Fruit fly (Drosophila melanogaster): ENCODE measurements around the gene CG32579.
A peak's percentile ranks its signal among the peaks of the same experiment; 100 is the strongest.

The CG32579 gene

dm6 chrX:16278783-16279182, 44.3 kb upstream of the CG32579 start (continued):
- TF ChIP-seq CG11247 (GFP tag; IDR thresholded peaks at IDR 0.05) (peak; percentile 72), Dad (GFP tag; optimal IDR thresholded peaks at IDR 0.05) (peak; percentile 5), CG2120 (GFP tag; optimal IDR thresholded peaks at IDR 0.05) (peak; percentile 20), Blimp-1 (GFP tag; optimal IDR thresholded peaks at IDR 0.05) (peak; percentile 87), CG34422 (GFP tag; IDR thresholded peaks at IDR 0.05) (peak; percentile 82), CG5245 (GFP tag; optimal IDR thresholded peaks at IDR 0.05) (peak; percentile 70), CG3163 (GFP tag; optimal IDR thresholded peaks at IDR 0.05) (no peak), gce (GFP tag; IDR thresholded peaks at IDR 0.05) (peak; percentile 84), CG14667 (GFP tag; IDR thresholded peaks at IDR 0.05) (peak; percentile 65; the same call in 1 of the 2 replicates), hb (GFP tag; IDR thresholded peaks at IDR 0.05; ENCODE audit: partially characterized antibody) (no peak), CG11456 (GFP tag; IDR thresholded peaks at IDR 0.05) (peak; percentile 80), so (GFP tag; IDR thresholded peaks at IDR 0.05) (peak; percentile 88), CoRest (tag; optimal IDR thresholded peaks at IDR 0.05) (peak; percentile 80), CG9932 (GFP tag; IDR thresholded peaks at IDR 0.05) (peak; percentile 53), CG12219 (GFP tag; optimal IDR thresholded peaks at IDR 0.05) (peak; percentile 87), klu (GFP tag; IDR thresholded peaks at IDR 0.05) (peak; percentile 25; the same call in 1 of the 2 replicates), GATAe (GFP tag; conservative IDR thresholded peaks at IDR 0.05) (0 out of 2 replicates have a peak, but pooled peaks have one; percentile 20), sna (GFP tag; IDR thresholded peaks at IDR 0.05; ENCODE audit: partially characterized antibody) (no peak), Hr78 (GFP tag; optimal IDR thresholded peaks at IDR 0.05) (no peak), CG17568 (GFP tag; optimal IDR thresholded peaks at IDR 0.05) (peak; percentile 86), CG1792 (GFP tag; optimal IDR thresholded peaks at IDR 0.05) (no peak), insv (GFP tag; optimal IDR thresholded peaks at IDR 0.05) (no peak), knrl (GFP tag; IDR thresholded peaks at IDR 0.05; ENCODE audit: partially characterized antibody) (no peak), CG2129 (GFP tag; IDR thresholded peaks at IDR 0.05; ENCODE audit: partially characterized antibody) (no peak), CG7928 (GFP tag; optimal IDR thresholded peaks at IDR 0.05) (peak; percentile 39), CG13296 (GFP tag; optimal IDR thresholded peaks at IDR 0.05) (peak; percentile 83), ttk (GFP tag; IDR thresholded peaks at IDR 0.05) (peak; percentile 69), CG1832 (GFP tag; optimal IDR thresholded peaks at IDR 0.05) (no peak), caup (GFP tag; optimal IDR thresholded peaks at IDR 0.05; ENCODE audit: severe bottlenecking) (peak; percentile 87), row (GFP tag; IDR thresholded peaks at IDR 0.05) (peak; percentile 87), grn (GFP tag; optimal IDR thresholded peaks at IDR 0.05) (no peak), CG10462 (GFP tag; optimal IDR thresholded peaks at IDR 0.05) (peak; percentile 39), schlank (tag; optimal IDR thresholded peaks at IDR 0.05) (peak; percentile 46), Ravus (GFP tag; IDR thresholded peaks at IDR 0.05) (peak; percentile 23), D19B (GFP tag; optimal IDR thresholded peaks at IDR 0.05) (peak; percentile 35), CG2678 (tag; optimal IDR thresholded peaks at IDR 0.05) (peak; percentile 89), CG12769 (tag; optimal IDR thresholded peaks at IDR 0.05) (peak; percentile 83), NFAT (GFP tag; IDR thresholded peaks at IDR 0.05) (peak; percentile 59), fd96Cb (tag; optimal IDR thresholded peaks at IDR 0.05) (peak; percentile 80), CG7963 (GFP tag; IDR thresholded peaks at IDR 0.05; ENCODE audit: partially characterized antibody) (no peak), Dbx (GFP tag; IDR thresholded peaks at IDR 0.05) (peak; percentile 53; the same call in 1 of the 3 replicates), CG32772 (GFP tag; IDR thresholded peaks at IDR 0.05) (peak; percentile 64), Gug (GFP tag; IDR thresholded peaks at IDR 0.05) (peak; percentile 76), CG16863 (GFP tag; optimal IDR thresholded peaks at IDR 0.05) (peak; percentile 75), abd-A (tag; optimal IDR thresholded peaks at IDR 0.05) (no peak), gsb-n (tag; optimal IDR thresholded peaks at IDR 0.05) (peak; percentile 84), Deaf1 (tag; optimal IDR thresholded peaks at IDR 0.05) (peak; percentile 30), bab2 (GFP tag; optimal IDR thresholded peaks at IDR 0.05) (peak; percentile 46), CG8924 (tag; optimal IDR thresholded peaks at IDR 0.05) (peak; percentile 87), dmrt99B (tag; optimal IDR thresholded peaks at IDR 0.05) (peak; percentile 87)
